Fruit fly (Drosophila melanogaster): ENCODE data around the gene aay.

Gene aay

dm6 chr3L:9457619-9458092 lies 34.6 kb downstream of the aay start, which contains the start of gene CG3437 (continued):
- TF ChIP-seq CG2129 (GFP tag; IDR thresholded peaks at IDR 0.05; ENCODE audit: partially characterized antibody) (0 out of 2 replicates have a peak, but pooled peaks have one; percentile 11), Vsx1 (GFP tag; optimal IDR thresholded peaks at IDR 0.05) (peak; percentile 97), zen (tag; optimal IDR thresholded peaks at IDR 0.05) (peak; percentile 99), Dfd (GFP tag; optimal IDR thresholded peaks at IDR 0.05) (no peak), unpg (GFP tag; optimal IDR thresholded peaks at IDR 0.05) (peak; percentile 99), tna (GFP tag; IDR thresholded peaks at IDR 0.05; ENCODE audit: partially characterized antibody) (no peak), CG7839 (tag; optimal IDR thresholded peaks at IDR 0.05) (peak; percentile 99), CG4424 (GFP tag; optimal IDR thresholded peaks at IDR 0.05) (peak; percentile 98), CG17328 (GFP tag; IDR thresholded peaks at IDR 0.05) (peak; percentile 99), caup (GFP tag; optimal IDR thresholded peaks at IDR 0.05; ENCODE audit: severe bottlenecking) (peak; percentile 99), prd (optimal IDR thresholded peaks at IDR 0.05) (no peak), prd (GFP tag; IDR thresholded peaks at IDR 0.05) (peak; percentile 100), CG34422 (GFP tag; IDR thresholded peaks at IDR 0.05) (peak; percentile 100), amos (GFP tag; IDR thresholded peaks at IDR 0.05; ENCODE audit: partially characterized antibody) (peak; percentile 44; the same call in 1 of the 2 replicates), CG4730 (GFP tag; IDR thresholded peaks at IDR 0.05) (peak; percentile 99), CG7745 (tag; optimal IDR thresholded peaks at IDR 0.05) (peak; percentile 87), Sox100B (GFP tag; optimal IDR thresholded peaks at IDR 0.05) (peak; percentile 96), CG8944 (GFP tag; optimal IDR thresholded peaks at IDR 0.05) (peak; percentile 99), YL-1 (GFP tag; optimal IDR thresholded peaks at IDR 0.05) (peak; percentile 98), Taf1 (GFP tag; IDR thresholded peaks at IDR 0.05) (peak; percentile 97), tio (GFP tag; optimal IDR thresholded peaks at IDR 0.05) (peak; percentile 98), CG16863 (GFP tag; optimal IDR thresholded peaks at IDR 0.05) (peak; percentile 99), D (optimal IDR thresholded peaks at IDR 0.05) (no peak), D (GFP tag; optimal IDR thresholded peaks at IDR 0.05) (peak; percentile 98), grn (GFP tag; optimal IDR thresholded peaks at IDR 0.05) (peak; percentile 80), Ets65A (GFP tag) (peak; percentile 100), jing (GFP tag; optimal IDR thresholded peaks at IDR 0.05) (peak; percentile 97), CG8290 (GFP tag; optimal IDR thresholded peaks at IDR 0.05) (peak; percentile 97), CG8290 (tag; optimal IDR thresholded peaks at IDR 0.05) (peak; percentile 96 to 98), p53 (GFP tag; optimal IDR thresholded peaks at IDR 0.05) (peak; percentile 95), Atf3 (GFP tag; optimal IDR thresholded peaks at IDR 0.05) (peak; percentile 98), Sox102F (GFP tag; optimal IDR thresholded peaks at IDR 0.05) (peak; percentile 99), NC2β (GFP tag; optimal IDR thresholded peaks at IDR 0.05) (peak; percentile 97), h (optimal IDR thresholded peaks at IDR 0.05) (no peak), lab (GFP tag; optimal IDR thresholded peaks at IDR 0.05) (peak; percentile 100), Nf-YA (GFP tag; IDR thresholded peaks at IDR 0.05) (peak; percentile 98), ewg (GFP tag; optimal IDR thresholded peaks at IDR 0.05) (peak; percentile 97), kay (GFP tag; optimal IDR thresholded peaks at IDR 0.05) (peak; percentile 88), z (GFP tag; IDR thresholded peaks at IDR 0.05) (peak; percentile 82), yki (optimal IDR thresholded peaks at IDR 0.05) (no peak), Fer3 (tag; optimal IDR thresholded peaks at IDR 0.05) (peak; percentile 99), slou (GFP tag; optimal IDR thresholded peaks at IDR 0.05) (peak; percentile 95), nerfin-1 (tag; optimal IDR thresholded peaks at IDR 0.05) (peak; percentile 98), CG4854 (GFP tag; optimal IDR thresholded peaks at IDR 0.05) (peak; percentile 98), gfzf (GFP tag; optimal IDR thresholded peaks at IDR 0.05) (peak; percentile 39), sisA (GFP tag; IDR thresholded peaks at IDR 0.05) (peak; percentile 99), CG1647 (GFP tag; optimal IDR thresholded peaks at IDR 0.05) (peak; percentile 98), CG3838 (GFP tag; optimal IDR thresholded peaks at IDR 0.05) (peak; percentile 96), CG10979 (tag; optimal IDR thresholded peaks at IDR 0.05) (peak; percentile 99), CG8359 (GFP tag; optimal IDR thresholded peaks at IDR 0.05; ENCODE audit: borderline replicate concordance) (peak; percentile 94), Nf-YB (GFP tag; optimal IDR thresholded peaks at IDR 0.05) (peak; percentile 87), bab2 (GFP tag; optimal IDR thresholded peaks at IDR 0.05) (peak; percentile 99)

Data from whole organism, embryonic.